Worm (Caenorhabditis elegans) whole organism, young adult: ENCODE measurements around the gene F42E11.3.
A peak's percentile ranks its signal among the peaks of the same experiment; 100 is the strongest.

Source experiments
- B0019.2 ChIP-seq: fragments of 200-800 bp; sonication (Bioruptor generic); conservative IDR thresholded peaks from 2 replicates; pipeline ENCODE4 v1.3.6; 2022; ENCODE audit warnings: missing genetic modification reagents, missing genetic modification characterization, missing compliant biosample characterization
- C17E4.6 ChIP-seq: fragments of 200-800 bp; sonication (Bioruptor generic); IDR thresholded peaks from 2 replicates; pipeline ENCODE4 v1.3.6; 2022; ENCODE audit warnings: missing genetic modification reagents, missing genetic modification characterization, missing compliant biosample characterization
- F22D6.2 ChIP-seq: sonication (generic microtip); optimal IDR thresholded peaks from 2 replicates; lab custom pipeline; 2016; ENCODE audit warnings: mild to moderate bottlenecking, missing genetic modification characterization, missing compliant biosample characterization
- F23B12.7 ChIP-seq: sonication (generic microtip); optimal IDR thresholded peaks from 2 replicates; lab custom pipeline; 2017; ENCODE audit warnings: missing genetic modification characterization, mild to moderate bottlenecking, missing compliant biosample characterization, antibody characterized with exemption, moderate library complexity; ENCODE audit not compliant: insufficient read depth
- F39B2.1 ChIP-seq: fragments of 200-800 bp; sonication (Bioruptor generic); IDR thresholded peaks from 2 replicates; pipeline ENCODE4 v1.3.6; 2022; ENCODE audit warnings: missing genetic modification reagents, missing genetic modification characterization, missing compliant biosample characterization
- F57C9.4 ChIP-seq: sonication (generic microtip); optimal IDR thresholded peaks from 2 replicates; lab custom pipeline; 2017; ENCODE audit warnings: mild to moderate bottlenecking, missing genetic modification characterization, missing compliant biosample characterization
- K12H6.12 ChIP-seq: fragments of 200-800 bp; sonication (Bioruptor generic); optimal IDR thresholded peaks from 2 replicates; lab custom pipeline; 2018; ENCODE audit warnings: mild to moderate bottlenecking, missing genetic modification characterization, missing compliant biosample characterization
- Y53G8AR.9 ChIP-seq: fragments of 200-800 bp; sonication (Bioruptor generic); conservative IDR thresholded peaks from 2 replicates; pipeline ENCODE4 v1.3.6; 2022; ENCODE audit warnings: missing genetic modification reagents, missing genetic modification characterization, missing compliant biosample characterization
- Y79H2A.3 ChIP-seq: fragments of 200-800 bp; sonication (Bioruptor generic); conservative IDR thresholded peaks from 2 replicates; pipeline ENCODE4 v1.3.6; 2022; ENCODE audit warnings: missing genetic modification reagents, missing genetic modification characterization, missing compliant biosample characterization
- attf-6 ChIP-seq: fragments of 200-800 bp; sonication (Bioruptor generic); IDR thresholded peaks from 2 replicates; pipeline ENCODE4 v1.3.6; 2022; ENCODE audit warnings: missing genetic modification reagents, missing genetic modification characterization, missing compliant biosample characterization
- bed-1 ChIP-seq: fragments of 200-800 bp; sonication (Bioruptor generic); IDR thresholded peaks from 2 replicates; pipeline ENCODE4 v1.3.6; 2022; ENCODE audit warnings: missing genetic modification reagents, missing genetic modification characterization, missing compliant biosample characterization
- bed-2 ChIP-seq: fragments of 200-800 bp; sonication (Bioruptor generic); IDR thresholded peaks from 2 replicates; pipeline ENCODE4 v1.3.6; 2022; ENCODE audit warnings: missing genetic modification reagents, missing genetic modification characterization, missing compliant biosample characterization
- ccch-3 ChIP-seq: fragments of 200-800 bp; sonication (Bioruptor generic); optimal IDR thresholded peaks from 2 replicates; lab custom pipeline; 2018; ENCODE audit warnings: mild to moderate bottlenecking, missing genetic modification characterization, missing compliant biosample characterization
- ceh-100 ChIP-seq: fragments of 200-800 bp; sonication (Bioruptor generic); IDR thresholded peaks from 2 replicates; pipeline ENCODE4 v1.3.6; 2022; ENCODE audit warnings: missing genetic modification reagents, missing genetic modification characterization, missing compliant biosample characterization
- ceh-27 ChIP-seq: fragments of 200-800 bp; sonication (Bioruptor generic); optimal IDR thresholded peaks from 2 replicates; lab custom pipeline; 2018; ENCODE audit warnings: mild to moderate bottlenecking, missing genetic modification characterization, moderate library complexity, missing compliant biosample characterization
- dox-1 ChIP-seq: fragments of 200-800 bp; sonication (Bioruptor generic); IDR thresholded peaks from 2 replicates; pipeline ENCODE4 v1.3.6; 2022; ENCODE audit warnings: missing genetic modification reagents, missing genetic modification characterization, missing compliant biosample characterization
- him-1 ChIP-seq: sonication (generic microtip); optimal IDR thresholded peaks from 2 replicates; lab custom pipeline; 2016; ENCODE audit warnings: missing genotype, missing genetic modification reagents, missing genetic modification characterization, missing compliant biosample characterization
- hlh-12 ChIP-seq: sonication (generic microtip); optimal IDR thresholded peaks from 2 replicates; lab custom pipeline; 2016; ENCODE audit warnings: missing genetic modification characterization, missing compliant biosample characterization
- hsf-1 ChIP-seq: fragments of 200-800 bp; sonication (Bioruptor generic); IDR thresholded peaks from 2 replicates; pipeline ENCODE4 v1.3.6; 2022; ENCODE audit warnings: missing genetic modification reagents, missing genetic modification characterization, missing compliant biosample characterization
- lin-35 ChIP-seq, 3 experiments: fragments of 150-350 bp in 2 of 3; sonication (generic microtip) in 1 of 3; optimal IDR thresholded peaks; 2 replicates each; lab custom pipeline; 2014 to 2018; ENCODE audit warnings: missing biosample characterization in 3 of 3, missing genetic modification characterization in 3 of 3, missing genetic modification reagents in 3 of 3
- madf-6 ChIP-seq: fragments of 200-800 bp; sonication (Bioruptor generic); IDR thresholded peaks from 2 replicates; pipeline ENCODE4 v1.3.6; 2022; ENCODE audit warnings: missing genetic modification reagents, missing genetic modification characterization, missing compliant biosample characterization
- madf-8 ChIP-seq: fragments of 200-800 bp; sonication (Bioruptor generic); conservative IDR thresholded peaks from 2 replicates; pipeline ENCODE4 v1.3.6; 2022; ENCODE audit warnings: missing genetic modification reagents, missing genetic modification characterization, missing compliant biosample characterization
- nfyb-1 ChIP-seq: fragments of 200-800 bp; sonication (Bioruptor generic); IDR thresholded peaks from 2 replicates; pipeline ENCODE4 v1.3.6; 2022; ENCODE audit warnings: missing genetic modification reagents, missing genetic modification characterization, missing compliant biosample characterization
- nhr-120 ChIP-seq: fragments of 200-800 bp; sonication (Bioruptor generic); IDR thresholded peaks from 2 replicates; pipeline ENCODE4 v1.3.6; 2022; ENCODE audit warnings: missing genetic modification characterization, missing compliant biosample characterization
- nhr-80 ChIP-seq: sonication (generic microtip); optimal IDR thresholded peaks from 2 replicates; lab custom pipeline; 2016; ENCODE audit warnings: missing genetic modification characterization, missing compliant biosample characterization
- sdz-38 ChIP-seq: sonication (generic microtip); optimal IDR thresholded peaks from 2 replicates; lab custom pipeline; 2016; ENCODE audit warnings: missing genotype, missing genetic modification characterization, missing compliant biosample characterization
- sea-2 ChIP-seq: fragments of 200-800 bp; sonication (Bioruptor generic); IDR thresholded peaks from 2 replicates; pipeline ENCODE4 v1.3.6; 2022; ENCODE audit warnings: missing genetic modification characterization, missing compliant biosample characterization

The F42E11.3 gene

DNA sequence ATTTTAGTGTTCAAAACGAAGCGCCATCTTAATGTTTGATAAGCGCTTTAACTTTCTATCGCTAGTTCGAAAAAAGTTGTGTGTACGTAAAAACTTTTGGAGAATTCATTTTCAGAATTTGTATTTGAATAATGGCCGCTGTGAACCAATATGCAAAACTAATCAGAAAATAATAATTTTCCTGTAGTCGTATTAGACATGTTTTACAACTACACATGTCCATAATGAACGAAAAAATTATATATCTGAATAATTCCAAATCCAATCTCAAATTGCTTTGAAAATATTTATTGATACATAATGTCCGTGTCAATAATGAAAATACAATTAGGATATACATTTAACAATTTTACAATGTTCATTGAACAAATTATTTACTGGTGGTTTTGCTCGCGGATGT is 31.4 kb upstream of the F42E11.3 start:
- TF ChIP-seq nhr-80 (tag; lab: Kevin White, UChicago) (peak; percentile 4), bed-1 (GFP tag; lab: Robert Waterston, UW) (no peak), hsf-1 (GFP tag; lab: Robert Waterston, UW) (no peak), Y53G8AR.9 (GFP tag; lab: Robert Waterston, UW) (peak; percentile 17; the same call in 1 of the 2 replicates)

DNA sequence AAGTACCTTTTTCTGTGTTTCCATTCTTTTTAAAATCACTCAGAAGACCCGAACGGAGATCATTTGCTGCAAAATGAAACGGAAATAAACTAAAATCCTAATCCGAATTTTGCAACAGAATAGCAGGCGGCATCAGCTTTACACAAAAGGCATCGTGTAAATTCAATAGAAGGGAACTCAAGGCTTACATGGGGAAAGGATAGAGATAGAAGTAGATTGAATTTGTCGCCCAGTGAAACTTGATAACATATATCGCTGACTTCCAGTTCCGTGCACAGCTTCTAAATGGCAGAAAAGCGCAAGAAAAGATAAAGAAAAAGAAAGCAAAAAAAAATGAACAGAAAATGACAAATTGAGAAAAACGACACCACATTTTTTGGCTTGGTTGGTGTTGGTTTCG is 30.5 kb upstream of the F42E11.3 start, which contains the start of gene slo-2:
Gene slo-2 (minus strand): TSS at position 24 of the 400 bp plus-strand sequence.
- TF ChIP-seq hlh-12 (no peak), ccch-3 (GFP tag; lab: Kevin White, UChicago) (no peak), madf-6 (GFP tag; lab: Robert Waterston, UW) (no peak), Y79H2A.3 (no peak), C17E4.6 (no peak), sdz-38 (tag; lab: Kevin White, UChicago) (no peak), dox-1 (no peak), F22D6.2 (tag; lab: Kevin White, UChicago) (no peak), attf-6 (GFP tag; lab: Robert Waterston, UW) (no peak), madf-8 (GFP tag; lab: Robert Waterston, UW) (no peak)

DNA sequence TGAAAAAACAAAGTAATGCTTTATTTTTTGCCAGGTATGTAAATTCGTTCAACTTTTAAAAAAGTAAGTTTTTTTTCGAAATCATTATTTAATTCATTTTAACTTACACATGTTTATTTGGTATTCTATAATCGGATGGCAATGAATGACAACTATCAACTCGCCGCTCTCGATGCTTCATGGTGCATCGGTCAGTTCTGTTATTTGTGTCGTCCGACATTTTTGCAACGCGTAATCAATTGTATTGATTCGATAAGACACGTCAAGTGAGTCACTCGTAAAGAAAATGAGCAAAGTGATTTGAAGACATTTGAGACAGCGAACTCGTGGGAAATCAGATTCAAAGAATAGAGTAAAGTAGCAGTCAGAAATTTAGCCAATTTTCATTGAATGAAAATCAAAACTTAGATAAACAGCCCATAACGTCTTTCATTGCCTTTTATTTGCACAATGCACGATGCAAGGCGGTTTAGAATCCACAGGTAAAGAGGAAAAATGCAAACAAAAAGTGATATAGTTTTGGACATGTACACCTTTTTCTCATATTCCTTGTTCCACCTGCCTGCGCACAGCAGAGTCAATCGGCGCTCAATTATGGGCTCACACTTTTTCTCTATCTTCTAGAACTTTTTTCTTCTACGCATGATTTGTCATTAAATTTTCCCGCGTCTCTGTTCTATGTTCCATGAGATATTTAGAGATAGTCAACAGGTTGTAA is 25.2 kb upstream of the F42E11.3 start:
- TF ChIP-seq nhr-80 (tag; lab: Kevin White, UChicago) (peak; percentile 69), ceh-100 (GFP tag; lab: Robert Waterston, UW) (no peak)

DNA sequence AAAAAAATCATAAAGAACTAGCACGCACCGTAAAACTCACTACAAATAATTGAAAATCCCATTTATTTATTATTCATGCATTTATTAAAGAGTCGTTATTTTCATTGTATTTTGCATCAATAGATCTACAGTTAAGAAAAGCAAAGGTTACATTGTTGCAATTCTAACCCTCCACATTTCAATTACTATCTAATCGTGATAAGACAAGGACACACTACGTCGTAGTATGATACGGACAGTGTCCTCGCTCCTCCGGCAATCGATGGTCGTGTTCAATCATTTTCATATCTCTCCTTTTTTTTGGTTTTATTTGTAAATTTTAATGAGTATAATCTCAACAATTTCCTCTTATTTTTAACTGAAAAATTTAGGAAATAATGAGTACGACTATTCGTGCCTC is 17.5 kb upstream of the F42E11.3 start, which contains the start of gene prx-12:
Gene prx-12 (plus strand): TSS at position 371 of the 400 bp plus-strand sequence.
- TF ChIP-seq F57C9.4 (tag; lab: Kevin White, UChicago), result no peak
- no peak for TF ChIP-seq F39B2.1 (GFP tag; lab: Robert Waterston, UW)
- no peak for TF ChIP-seq nfyb-1 (GFP tag; lab: Robert Waterston, UW)
- TF ChIP-seq K12H6.12 (tag; lab: Kevin White, UChicago), result no peak
- TF ChIP-seq him-1 (tag; lab: Kevin White, UChicago), result no peak
- no peak for TF ChIP-seq sea-2 (GFP tag; lab: Robert Waterston, UW)
- peak; percentile 59 for TF ChIP-seq nhr-80 (tag; lab: Kevin White, UChicago)
- TF ChIP-seq, all 124 proteins: peak for 1

DNA sequence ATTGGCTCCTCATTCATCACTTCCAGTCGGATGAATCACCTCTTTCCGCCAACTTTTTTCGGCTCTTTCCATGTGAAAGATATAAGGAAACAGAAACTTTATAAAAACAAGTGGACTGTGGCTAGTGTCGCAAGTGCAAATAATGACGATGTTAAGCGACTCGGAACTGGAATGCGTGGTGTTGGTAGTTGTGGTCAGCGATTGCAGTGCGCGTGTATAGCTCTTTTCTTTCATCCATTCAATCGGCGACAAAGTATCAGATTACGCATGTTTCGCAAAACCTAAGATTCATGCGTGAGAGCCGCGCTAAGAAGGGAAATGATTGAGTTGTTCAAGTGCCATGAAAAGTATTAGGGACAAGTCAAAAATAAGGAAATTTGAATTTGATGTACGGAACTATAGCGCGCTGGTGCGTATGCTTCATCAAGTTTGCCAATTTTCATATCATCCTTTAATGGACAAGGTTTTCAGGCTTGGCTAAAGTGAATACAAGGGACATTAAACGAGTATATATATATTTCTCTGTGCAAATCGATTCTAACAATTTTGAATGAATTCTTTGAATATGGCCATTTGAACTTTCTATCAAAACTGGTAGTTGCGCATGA is 12.4 kb upstream of the F42E11.3 start:
- no peak for TF ChIP-seq F23B12.7 (tag; lab: Kevin White, UChicago)
- no peak for TF ChIP-seq lin-35 (GFP tag; optimal IDR thresholded peaks at IDR 0.05; lab: Kevin White, UChicago)
- TF ChIP-seq bed-2 (GFP tag; lab: Robert Waterston, UW), result no peak
- TF ChIP-seq B0019.2, result no peak
- TF ChIP-seq, all 124 proteins: peak for 0

DNA sequence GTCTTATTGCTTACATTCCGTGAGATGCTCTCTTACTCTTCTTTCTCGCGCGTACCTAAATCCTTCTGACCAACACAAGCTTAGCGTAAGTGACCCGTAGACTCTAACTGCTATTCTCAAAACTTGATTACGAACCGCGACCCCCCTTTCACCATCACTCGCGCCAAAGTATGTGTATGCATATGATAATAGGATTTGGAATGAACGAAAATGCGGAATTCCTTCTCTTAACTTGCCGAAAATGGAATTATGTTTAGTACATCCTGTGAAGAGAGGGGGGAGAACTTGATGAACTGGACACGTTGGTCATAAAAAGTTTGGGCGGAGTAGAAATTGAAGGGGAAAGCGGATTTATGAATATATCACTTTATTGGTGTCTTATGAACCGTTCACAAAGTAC is 11.5 kb upstream of the F42E11.3 start:
- TF ChIP-seq ceh-27 (peak; percentile 26), nhr-120 (GFP tag; lab: Robert Waterston, UW) (no peak)
- TF ChIP-seq, all 124 proteins: peak for 1
